Fruit fly (Drosophila melanogaster) whole organism, embryonic: ENCODE data around the gene Psa.

Experiments used
- Antp ChIP-seq: fragments of 200-800 bp; sonication (Bioruptor generic); optimal IDR thresholded peaks from 3 replicates; lab custom pipeline; 2016; ENCODE audit warnings: missing biosample characterization, missing genetic modification characterization
- Atf6 ChIP-seq: fragments of 200-800 bp; sonication (Bioruptor generic); IDR thresholded peaks from 2 replicates; pipeline ENCODE4 v1.3.6; 2022; ENCODE audit warnings: missing biosample characterization, missing genetic modification characterization
- CG10366 ChIP-seq: fragments of 200-800 bp; sonication (Bioruptor generic); IDR thresholded peaks from 2 replicates; pipeline ENCODE4 v1.3.6; 2022; ENCODE audit warnings: missing biosample characterization, missing genetic modification characterization
- CG11456 ChIP-seq: fragments of 200-800 bp; sonication (Bioruptor generic); IDR thresholded peaks from 3 replicates; pipeline ENCODE4 v1.3.6; 2022; ENCODE audit warnings: missing biosample characterization, missing genetic modification characterization
- CG15073 ChIP-seq: fragments of 200-800 bp; sonication (Bioruptor generic); optimal IDR thresholded peaks from 2 replicates; lab custom pipeline; 2016; ENCODE audit warnings: missing biosample characterization, missing genetic modification characterization
- CG1602 ChIP-seq: fragments of 200-800 bp; sonication (Bioruptor generic); optimal IDR thresholded peaks from 3 replicates; lab custom pipeline; 2016; ENCODE audit warnings: missing biosample characterization, missing genetic modification characterization
- CG1603 ChIP-seq: fragments of 200-800 bp; sonication (Bioruptor generic); optimal IDR thresholded peaks from 2 replicates; lab custom pipeline; 2019; ENCODE audit warnings: missing biosample characterization, mild to moderate bottlenecking, missing genetic modification characterization, moderate library complexity
- CG16779 ChIP-seq: fragments of 200-800 bp; sonication (Bioruptor generic); IDR thresholded peaks from 2 replicates; pipeline ENCODE4 v1.3.6; 2022; ENCODE audit warnings: missing biosample characterization, missing genetic modification characterization
- CG18476 ChIP-seq: fragments of 200-800 bp; sonication (Bioruptor generic); optimal IDR thresholded peaks from 2 replicates; lab custom pipeline; 2016; ENCODE audit warnings: missing biosample characterization, mild to moderate bottlenecking, missing genetic modification characterization
- CG2120 ChIP-seq: fragments of 200-800 bp; sonication (Bioruptor generic); optimal IDR thresholded peaks from 3 replicates; lab custom pipeline; 2016; ENCODE audit warnings: missing biosample characterization, missing genetic modification characterization
- CG30431 ChIP-seq: fragments of 200-800 bp; sonication (Bioruptor generic); optimal IDR thresholded peaks from 2 replicates; lab custom pipeline; 2017; ENCODE audit warnings: missing biosample characterization, missing genetic modification characterization
- CG31224 ChIP-seq: fragments of 200-800 bp; sonication (Bioruptor generic); IDR thresholded peaks from 2 replicates; pipeline ENCODE4 v1.3.6; 2022; ENCODE audit warnings: missing biosample characterization, missing genetic modification characterization
- CG31365 ChIP-seq: fragments of 200-800 bp; sonication (Bioruptor generic); optimal IDR thresholded peaks from 2 replicates; lab custom pipeline; 2018; ENCODE audit warnings: missing biosample characterization, mild to moderate bottlenecking, missing genetic modification characterization
- CG31388 ChIP-seq: fragments of 200-800 bp; sonication (Bioruptor generic); optimal IDR thresholded peaks from 2 replicates; lab custom pipeline; 2016; ENCODE audit warnings: missing biosample characterization, missing genetic modification characterization
- CG8478 ChIP-seq: fragments of >200 bp; optimal IDR thresholded peaks from 2 replicates; lab custom pipeline; 2018
- CG9215 ChIP-seq: fragments of 200-800 bp; sonication (Bioruptor generic); IDR thresholded peaks from 2 replicates; pipeline ENCODE4 v1.3.6; 2022; ENCODE audit warnings: missing biosample characterization, missing genetic modification characterization
- CG9797 ChIP-seq: fragments of 200-800 bp; sonication (Bioruptor generic); optimal IDR thresholded peaks from 3 replicates; lab custom pipeline; 2018; ENCODE audit warnings: missing biosample characterization, mild to moderate bottlenecking, missing genetic modification characterization
- Camta ChIP-seq: fragments of 200-800 bp; sonication (Bioruptor generic); optimal IDR thresholded peaks from 2 replicates; lab custom pipeline; 2016; ENCODE audit warnings: missing biosample characterization, missing genetic modification characterization
- Dbx ChIP-seq: fragments of 200-800 bp; sonication (Bioruptor generic); IDR thresholded peaks from 3 replicates; pipeline ENCODE4 v1.3.6; 2022; ENCODE audit warnings: missing biosample characterization, missing genetic modification characterization
- Dip2 ChIP-seq: fragments of 200-800 bp; sonication (Bioruptor generic); IDR thresholded peaks from 2 replicates; pipeline ENCODE4 v1.3.6; 2022; ENCODE audit warnings: missing biosample characterization, missing genetic modification characterization
- Dp ChIP-seq: fragments of 200-800 bp; sonication (Bioruptor generic); optimal IDR thresholded peaks from 2 replicates; lab custom pipeline; 2018; ENCODE audit warnings: missing biosample characterization, mild to moderate bottlenecking, missing genetic modification characterization, moderate library complexity
- Drgx ChIP-seq: fragments of 200-800 bp; sonication (Bioruptor generic); IDR thresholded peaks from 2 replicates; pipeline ENCODE4 v1.3.6; 2022; ENCODE audit warnings: missing biosample characterization, missing genetic modification characterization
- Ets97D ChIP-seq: fragments of 200-800 bp; sonication (Bioruptor generic); optimal IDR thresholded peaks from 3 replicates; lab custom pipeline; 2016; ENCODE audit warnings: missing biosample characterization, missing genetic modification characterization
- Hr39 ChIP-seq: fragments of >200 bp; optimal IDR thresholded peaks from 2 replicates; lab custom pipeline; 2017
- Jarid2 ChIP-seq: fragments of 200-800 bp; sonication (Bioruptor generic); optimal IDR thresholded peaks from 3 replicates; lab custom pipeline; 2017; ENCODE audit warnings: mild to moderate bottlenecking, missing biosample characterization, missing genetic modification reagents, missing genetic modification characterization
- Mad ChIP-seq: fragments of 200-800 bp; sonication (Bioruptor generic); optimal IDR thresholded peaks from 2 replicates; lab custom pipeline; 2016; ENCODE audit warnings: missing biosample characterization, missing genetic modification characterization
- Mrtf ChIP-seq: fragments of 200-800 bp; sonication (Bioruptor generic); IDR thresholded peaks from 3 replicates; pipeline ENCODE4 v1.3.6; 2022; ENCODE audit warnings: missing biosample characterization, missing genetic modification characterization
- NC2α ChIP-seq: fragments of 200-800 bp; sonication (Bioruptor generic); optimal IDR thresholded peaks from 2 replicates; lab custom pipeline; 2016; ENCODE audit warnings: missing biosample characterization, missing genetic modification characterization
- Neu2 ChIP-seq: fragments of 200-800 bp; sonication (Bioruptor generic); optimal IDR thresholded peaks from 3 replicates; lab custom pipeline; 2016; ENCODE audit warnings: missing biosample characterization, missing genetic modification characterization, borderline replicate concordance
- Nf-YA ChIP-seq: fragments of 200-800 bp; sonication (Bioruptor generic); IDR thresholded peaks from 2 replicates; pipeline ENCODE4 v1.3.6; 2022; ENCODE audit warnings: missing biosample characterization, missing genetic modification characterization
- Side ChIP-seq: fragments of 200-800 bp; sonication (Bioruptor generic); optimal IDR thresholded peaks from 2 replicates; lab custom pipeline; 2016; ENCODE audit warnings: missing biosample characterization, missing genetic modification characterization
- Sry-δ ChIP-seq: fragments of 200-800 bp; sonication (Bioruptor generic); optimal IDR thresholded peaks from 2 replicates; lab custom pipeline; 2016; ENCODE audit warnings: missing biosample characterization, missing genetic modification characterization
- Usf ChIP-seq: fragments of 200-800 bp; sonication (Bioruptor generic); optimal IDR thresholded peaks from 2 replicates; lab custom pipeline; 2017; ENCODE audit warnings: missing genotype, missing biosample characterization, missing genetic modification characterization
- ato ChIP-seq: fragments of 200-800 bp; sonication (Bioruptor generic); IDR thresholded peaks from 2 replicates; pipeline ENCODE4 v1.3.6; 2022; ENCODE audit warnings: missing biosample characterization, missing genetic modification characterization; ENCODE audit not compliant: partially characterized antibody
- az2 ChIP-seq: fragments of 200-800 bp; sonication (Bioruptor generic); optimal IDR thresholded peaks from 3 replicates; lab custom pipeline; 2016; ENCODE audit warnings: missing biosample characterization, missing genetic modification characterization
- cad ChIP-seq: fragments of >200 bp; optimal IDR thresholded peaks from 2 replicates; lab custom pipeline; 2017; ENCODE audit warnings: missing biosample characterization, missing genetic modification characterization
- da ChIP-seq: fragments of 200-800 bp; sonication (Bioruptor generic); optimal IDR thresholded peaks from 2 replicates; lab custom pipeline; 2016; ENCODE audit warnings: missing biosample characterization, missing genetic modification characterization
- fd96Cb ChIP-seq: fragments of 200-800 bp; sonication (Bioruptor generic); optimal IDR thresholded peaks from 2 replicates; lab custom pipeline; 2018; ENCODE audit warnings: missing biosample characterization, mild to moderate bottlenecking, missing genetic modification characterization, moderate library complexity
- gcm ChIP-seq: fragments of 200-800 bp; sonication (Bioruptor generic); optimal IDR thresholded peaks from 2 replicates; lab custom pipeline; 2019; ENCODE audit warnings: missing biosample characterization, mild to moderate bottlenecking, missing genetic modification characterization, moderate library complexity
- gfzf ChIP-seq: fragments of 200-800 bp; sonication (Bioruptor generic); optimal IDR thresholded peaks from 2 replicates; lab custom pipeline; 2016; ENCODE audit warnings: missing biosample characterization, mild to moderate bottlenecking, missing genetic modification characterization, moderate library complexity
- grau ChIP-seq: fragments of 200-800 bp; optimal IDR thresholded peaks from 3 replicates; lab custom pipeline; 2019; ENCODE audit warnings: missing biosample characterization, mild to moderate bottlenecking, missing genetic modification characterization, moderate library complexity
- gsb ChIP-seq: fragments of 200-800 bp; sonication (Bioruptor generic); IDR thresholded peaks from 2 replicates; pipeline ENCODE4 v1.3.6; 2022; ENCODE audit warnings: missing biosample characterization, missing genetic modification characterization
- hkb ChIP-seq, 2 experiments: fragments of 200-800 bp in 1 of 2; fragments of >200 bp in 1 of 2; sonication (Bioruptor generic) in 1 of 2; IDR thresholded peaks in 1 of 2; optimal IDR thresholded peaks in 1 of 2; 2 replicates each; pipeline versions ENCODE4 v1.3.6 to Lab custom; 2017 to 2022; ENCODE audit warnings: missing biosample characterization in 1 of 2, missing genetic modification characterization in 1 of 2
- lab ChIP-seq: fragments of 200-800 bp; sonication (Bioruptor generic); optimal IDR thresholded peaks from 3 replicates; lab custom pipeline; 2017; ENCODE audit warnings: missing biosample characterization, missing genetic modification characterization, mild to moderate bottlenecking, moderate library complexity, missing genetic modification reagents
- maf-S ChIP-seq: fragments of 200-800 bp; sonication (Bioruptor generic); optimal IDR thresholded peaks from 2 replicates; lab custom pipeline; 2016; ENCODE audit warnings: missing biosample characterization, missing genetic modification characterization
- pros ChIP-seq: fragments of 200-800 bp; sonication (Bioruptor generic); optimal IDR thresholded peaks from 3 replicates; lab custom pipeline; 2019; ENCODE audit warnings: missing biosample characterization, mild to moderate bottlenecking, missing genetic modification characterization, moderate library complexity
- run ChIP-seq: fragments of 200-800 bp; sonication (Bioruptor generic); optimal IDR thresholded peaks from 3 replicates; lab custom pipeline; 2018; ENCODE audit warnings: missing biosample characterization, mild to moderate bottlenecking, missing genetic modification characterization
- sna ChIP-seq: fragments of 200-800 bp; sonication (Bioruptor generic); IDR thresholded peaks from 2 replicates; pipeline ENCODE4 v1.3.6; 2022; ENCODE audit warnings: missing biosample characterization, missing genetic modification characterization; ENCODE audit not compliant: partially characterized antibody
- tap ChIP-seq: fragments of 200-800 bp; optimal IDR thresholded peaks from 3 replicates; lab custom pipeline; 2019; ENCODE audit warnings: missing biosample characterization, mild to moderate bottlenecking, missing genetic modification characterization, moderate library complexity
- vvl ChIP-seq: fragments of 200-800 bp; sonication (Bioruptor generic); IDR thresholded peaks from 2 replicates; pipeline ENCODE4 v1.3.6; 2022; ENCODE audit warnings: missing biosample characterization, missing genetic modification characterization

Gene Psa

DNA sequence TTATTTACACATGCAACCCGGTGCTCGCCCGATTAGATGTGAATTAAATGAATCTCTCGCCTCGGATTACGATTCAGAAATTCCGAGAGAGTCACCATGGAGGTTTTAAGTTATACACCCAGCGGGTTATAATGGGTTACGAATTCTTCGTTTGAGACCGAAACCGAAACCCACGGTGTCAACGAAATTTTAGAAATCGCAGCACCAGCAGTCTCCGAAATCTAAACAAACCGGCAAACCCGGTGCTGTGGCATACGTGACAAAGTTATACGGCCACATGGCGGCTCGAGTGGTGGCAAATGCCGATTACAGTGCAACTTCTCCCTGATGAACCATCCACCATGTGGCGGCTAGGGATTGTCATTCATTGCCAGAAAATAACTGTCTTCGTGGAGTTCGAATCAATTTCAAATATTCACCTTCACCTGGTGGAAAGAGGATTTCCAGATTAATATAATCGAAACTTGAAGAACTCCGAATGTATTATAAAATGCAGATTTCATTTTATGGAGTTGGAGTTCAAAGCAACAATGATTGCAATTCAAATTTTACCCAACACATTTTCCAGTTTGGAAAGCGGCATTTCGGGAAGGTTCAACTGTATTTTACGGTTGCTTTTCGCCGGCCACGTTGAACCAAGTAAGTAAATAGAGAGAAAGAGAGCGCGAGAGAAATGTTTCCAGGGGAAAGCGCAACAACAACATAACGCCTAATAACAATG is 13.3 kb downstream of the Psa start (continued):
- TF ChIP-seq Dp (GFP tag; lab: Kevin White, UChicago) (no peak), Neu2 (no peak), NC2α (GFP tag; lab: Kevin White, UChicago) (peak; percentile 10), CG1602 (GFP tag; lab: Kevin White, UChicago) (peak; percentile 53), grau (tag; lab: Kevin White, UChicago) (peak; percentile 99), CG31365 (tag; lab: Kevin White, UChicago) (no peak), gfzf (GFP tag; lab: Kevin White, UChicago) (peak; percentile 13), CG2120 (GFP tag; lab: Kevin White, UChicago) (peak; percentile 64), gcm (peak; percentile 69), CG15073 (GFP tag; lab: Kevin White, UChicago) (no peak), CG10366 (no peak; the same call in 1 of the 2 replicates), CG1603 (tag; lab: Kevin White, UChicago) (peak; percentile 70), cad (GFP tag; lab: Kevin White, UChicago) (no peak), CG8478 (lab: Kevin White, UChicago) (no peak), vvl (GFP tag; lab: Robert Waterston, UW) (peak; percentile 69), Dip2 (no peak), Sry-δ (peak; percentile 7), pros (peak; percentile 53), Nf-YA (GFP tag; lab: Robert Waterston, UW) (no peak), CG30431 (GFP tag; lab: Kevin White, UChicago) (peak; percentile 64), da (GFP tag; lab: Kevin White, UChicago) (no peak), lab (peak; percentile 61), az2 (peak; percentile 78), CG16779 (no peak), run (peak; percentile 32), Antp (GFP tag; lab: Kevin White, UChicago) (peak; percentile 68), fd96Cb (tag; lab: Kevin White, UChicago) (peak; percentile 75), ato (GFP tag; lab: Robert Waterston, UW) (no peak), sna (GFP tag; lab: Robert Waterston, UW) (no peak), Drgx (GFP tag; lab: Robert Waterston, UW) (peak; percentile 79), gsb (GFP tag; lab: Robert Waterston, UW) (no peak), CG9215 (GFP tag; lab: Robert Waterston, UW) (peak; percentile 37; the same call in 1 of the 2 replicates), CG31224 (GFP tag; lab: Robert Waterston, UW) (no peak), Jarid2 (GFP tag; lab: Kevin White, UChicago) (peak; percentile 8), CG11456 (no peak), Camta (GFP tag; lab: Kevin White, UChicago) (peak; percentile 60), hkb (optimal IDR thresholded peaks at IDR 0.05; lab: Kevin White, UChicago) (no peak), hkb (GFP tag; IDR thresholded peaks at IDR 0.05; lab: Robert Waterston, UW) (peak; percentile 69), Ets97D (peak; percentile 5), Side (GFP tag; lab: Kevin White, UChicago) (peak; percentile 4), Usf (GFP tag; lab: Kevin White, UChicago) (peak; percentile 58), tap (tag; lab: Kevin White, UChicago) (peak; percentile 68), CG18476 (GFP tag; lab: Kevin White, UChicago) (peak; percentile 68), Mrtf (peak; percentile 46; the same call in 1 of the 3 replicates), Atf6 (0 out of 2 replicates have a peak, but pooled peaks have one; percentile 24), Dbx (no peak), CG31388 (peak; percentile 32), Hr39 (no peak), CG9797 (GFP tag; lab: Kevin White, UChicago) (peak; percentile 8), Mad (GFP tag; lab: Kevin White, UChicago) (peak; percentile 43), maf-S (GFP tag; lab: Kevin White, UChicago) (peak; percentile 31)
